Worm (Caenorhabditis elegans) whole organism, mixed stage, embryonic: ENCODE data around the gene msp-50.

Experiments
- M03D4.4 ChIP-seq: sonication (generic microtip); optimal IDR thresholded peaks from 2 replicates; lab custom pipeline; 2017; ENCODE audit warnings: mild to moderate bottlenecking, missing genetic modification characterization, missing compliant biosample characterization
- blmp-1 ChIP-seq: fragments of 150-350 bp; optimal IDR thresholded peaks from 2 replicates; lab custom pipeline; 2014; ENCODE audit warnings: missing biosample characterization, missing genetic modification characterization
- elt-3 ChIP-seq: fragments of 150-350 bp; optimal IDR thresholded peaks from 2 replicates; lab custom pipeline; 2014; ENCODE audit warnings: missing biosample characterization, missing genetic modification characterization
- ham-2 ChIP-seq: fragments of 200-800 bp; sonication (Bioruptor generic); optimal IDR thresholded peaks from 2 replicates; lab custom pipeline; 2018; ENCODE audit warnings: mild to moderate bottlenecking, missing genetic modification characterization, missing compliant biosample characterization
- nhr-12 ChIP-seq: fragments of 150-350 bp; optimal IDR thresholded peaks from 2 replicates; lab custom pipeline; 2014; ENCODE audit warnings: missing biosample characterization, missing genetic modification characterization
- nhr-237 ChIP-seq: fragments of 150-350 bp; optimal IDR thresholded peaks from 2 replicates; lab custom pipeline; 2014; ENCODE audit warnings: missing biosample characterization, missing genetic modification characterization
- pha-4 ChIP-seq: fragments of 150-350 bp; optimal IDR thresholded peaks from 2 replicates; lab custom pipeline; 2018; ENCODE audit warnings: missing biosample characterization, missing genetic modification reagents, missing genetic modification characterization
- unc-120 ChIP-seq: sonication (generic microtip); optimal IDR thresholded peaks from 2 replicates; lab custom pipeline; 2017; ENCODE audit warnings: missing genetic modification characterization, missing compliant biosample characterization; ENCODE audit not compliant: poor library complexity, severe bottlenecking
- unc-39 ChIP-seq: fragments of 150-350 bp; optimal IDR thresholded peaks from 2 replicates; lab custom pipeline; 2014; ENCODE audit warnings: missing biosample characterization, missing genetic modification characterization
- unc-62 ChIP-seq: fragments of 150-350 bp; optimal IDR thresholded peaks from 2 replicates; lab custom pipeline; 2014; ENCODE audit warnings: missing biosample characterization, missing genetic modification reagents, missing genetic modification characterization

DNA sequence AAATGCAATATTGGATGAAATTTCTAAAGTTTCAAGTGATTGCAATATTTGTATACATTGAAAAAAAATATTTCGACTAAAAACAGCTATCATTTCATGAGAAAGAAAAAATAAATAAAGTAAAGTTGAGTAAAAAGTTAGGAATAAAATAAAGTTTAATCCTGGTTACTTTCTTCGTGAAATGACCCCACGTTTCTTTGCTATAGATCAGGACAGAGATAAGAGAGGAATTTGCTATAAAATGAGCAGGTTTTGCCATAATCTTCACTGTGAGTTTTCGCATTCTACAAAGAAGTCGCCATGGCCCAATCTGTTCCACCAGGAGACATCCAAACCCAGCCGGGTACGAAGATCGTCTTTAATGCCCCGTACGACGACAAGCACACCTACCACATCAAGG lies 5.5 kb upstream of the msp-50 start, which contains the start of gene msp-49:
- TF ChIP-seq unc-39 = no peak
- TF ChIP-seq unc-62 = no peak
- no peak for TF ChIP-seq ham-2 (GFP tag; lab: Kevin White, UChicago)
- no peak for TF ChIP-seq M03D4.4 (tag; lab: Kevin White, UChicago)
- no peak for TF ChIP-seq unc-120 (tag; lab: Kevin White, UChicago)
- no peak for TF ChIP-seq nhr-12 (tag; lab: Kevin White, UChicago)
- TF ChIP-seq nhr-237 = no peak
- TF ChIP-seq blmp-1 = no peak
- TF ChIP-seq pha-4 = no peak
- no peak for TF ChIP-seq elt-3 (tag; lab: Kevin White, UChicago)
